Fruit fly (Drosophila melanogaster): ENCODE data around the gene RASSF8.
A peak's percentile ranks its signal among the peaks of the same experiment; 100 is the strongest.

- TF ChIP-seq kay (GFP tag; ENCODE audit: borderline replicate concordance) (no peak), CG5204 (GFP tag; optimal IDR thresholded peaks at IDR 0.05) (no peak), CG1620 (GFP tag; optimal IDR thresholded peaks at IDR 0.05) (peak; percentile 87), Crg-1 (GFP tag; optimal IDR thresholded peaks at IDR 0.05) (peak; percentile 92), CG7045 (GFP tag; optimal IDR thresholded peaks at IDR 0.05) (peak; percentile 96)
Observed at dm6 chr3R:25680528-25680927, 18.9 kb downstream of the RASSF8 start, which contains the start of the genes CG4743 and Idh3g.
